Worm (Caenorhabditis elegans) whole organism, late embryonic: Measurements from ENCODE around the gene ssna-1.

Source experiments
- T23F11.4 ChIP-seq: fragments of 200-800 bp; sonication (Bioruptor generic); optimal IDR thresholded peaks from 2 replicates; lab custom pipeline; 2018; ENCODE audit warnings: mild to moderate bottlenecking, missing genetic modification characterization, missing compliant biosample characterization
- Y22D7AL.16 ChIP-seq: sonication (generic microtip); optimal IDR thresholded peaks from 2 replicates; lab custom pipeline; 2016; ENCODE audit warnings: missing genetic modification characterization, missing compliant biosample characterization
- ceh-34 ChIP-seq: sonication (generic microtip); optimal IDR thresholded peaks from 2 replicates; lab custom pipeline; 2016; ENCODE audit warnings: mild to moderate bottlenecking, missing genetic modification characterization, missing compliant biosample characterization
- dve-1 ChIP-seq: sonication (generic microtip); optimal IDR thresholded peaks from 2 replicates; lab custom pipeline; 2017; ENCODE audit warnings: antibody characterized with exemption, mild to moderate bottlenecking, missing genetic modification characterization, missing compliant biosample characterization
- hlh-30 ChIP-seq: sonication (generic microtip); optimal IDR thresholded peaks from 2 replicates; lab custom pipeline; 2017; ENCODE audit warnings: antibody characterized with exemption, missing genetic modification characterization, missing compliant biosample characterization; ENCODE audit not compliant: insufficient read depth
- pqm-1 ChIP-seq: sonication (generic microtip); optimal IDR thresholded peaks from 2 replicates; lab custom pipeline; 2016; ENCODE audit warnings: missing genetic modification characterization, missing compliant biosample characterization
- rnt-1 ChIP-seq: sonication (generic microtip); optimal IDR thresholded peaks from 2 replicates; lab custom pipeline; 2016; ENCODE audit warnings: missing genetic modification characterization, missing compliant biosample characterization
- syd-9 ChIP-seq: sonication (generic microtip); optimal IDR thresholded peaks from 2 replicates; lab custom pipeline; 2016; ENCODE audit warnings: mild to moderate bottlenecking, missing genetic modification characterization, moderate library complexity, missing compliant biosample characterization
- unc-86 ChIP-seq: sonication (generic microtip); optimal IDR thresholded peaks from 2 replicates; lab custom pipeline; 2016; ENCODE audit warnings: missing genetic modification characterization, missing compliant biosample characterization

Gene ssna-1

DNA sequence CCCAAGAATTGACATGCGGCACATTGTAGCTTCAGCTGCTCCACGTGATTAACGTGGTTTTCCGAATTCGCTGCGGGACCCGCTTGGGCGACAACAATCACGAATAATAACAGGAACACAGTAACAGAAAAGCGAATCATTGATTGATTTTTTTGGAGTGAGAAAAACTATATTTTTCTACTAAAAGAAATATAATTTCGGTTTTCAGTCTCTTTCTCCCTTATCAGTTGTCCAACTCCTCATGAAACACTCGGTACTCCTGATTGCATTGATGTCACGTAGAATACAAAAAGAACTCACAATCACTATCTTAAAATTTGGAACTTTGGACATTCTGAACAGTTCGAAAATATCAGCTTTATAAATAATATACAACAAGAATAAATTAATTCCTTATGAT, 41.0 kb downstream of the ssna-1 start, which contains the start of gene Y66H1A.5:
TSS of gene Y66H1A.5 (minus strand) at position 265 of the 400 bp plus-strand sequence.
- TF ChIP-seq dve-1 (tag; lab: Kevin White, UChicago) (no peak), ceh-34 (tag; lab: Kevin White, UChicago) (no peak), T23F11.4 (GFP tag; lab: Kevin White, UChicago) (no peak), pqm-1 (tag; lab: Kevin White, UChicago) (no peak), unc-86 (no peak), hlh-30 (tag; lab: Kevin White, UChicago) (no peak), rnt-1 (tag; lab: Kevin White, UChicago) (no peak), syd-9 (tag; lab: Kevin White, UChicago) (no peak), Y22D7AL.16 (no peak)
